Fruit fly (Drosophila melanogaster): Measurements from ENCODE around the gene hth.

hth gene

DNA sequence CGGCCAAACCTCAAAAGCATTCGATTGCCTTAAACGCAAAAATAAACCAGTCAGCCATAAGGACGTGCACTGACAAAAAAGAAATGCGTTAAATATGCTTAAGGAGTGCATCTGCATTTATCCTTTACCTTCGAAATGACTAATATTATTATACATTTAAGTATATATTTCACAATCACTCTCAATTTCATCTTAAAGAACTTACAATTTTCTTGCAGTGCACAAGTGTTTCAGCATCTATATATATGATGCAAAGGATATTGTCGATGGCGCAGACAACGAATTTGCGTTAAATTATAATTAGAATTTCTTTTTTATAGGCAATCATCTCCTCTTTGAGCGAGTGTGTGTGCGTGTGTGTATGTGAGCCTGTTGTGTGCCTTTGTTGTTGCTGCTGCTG, 140.7 kb downstream of the hth start (continued):
- TF ChIP-seq Dp (GFP tag; optimal IDR thresholded peaks at IDR 0.05) = no peak
- TF ChIP-seq CG32767 (GFP tag; IDR thresholded peaks at IDR 0.05) = no peak
- TF ChIP-seq HmgZ (tag; optimal IDR thresholded peaks at IDR 0.05) = no peak
- TF ChIP-seq CG1602 (GFP tag; optimal IDR thresholded peaks at IDR 0.05) = no peak
- no peak for TF ChIP-seq CG10274 (GFP tag; optimal IDR thresholded peaks at IDR 0.05)
- TF ChIP-seq inv (GFP tag; IDR thresholded peaks at IDR 0.05; ENCODE audit: partially characterized antibody) = no peak
- TF ChIP-seq z (GFP tag; IDR thresholded peaks at IDR 0.05) = no peak
- TF ChIP-seq CG14965 (GFP tag; optimal IDR thresholded peaks at IDR 0.05; ENCODE audit: borderline replicate concordance) = no peak
- no peak for TF ChIP-seq cad (GFP tag; optimal IDR thresholded peaks at IDR 0.05)
- TF ChIP-seq NK7.1 (GFP tag; optimal IDR thresholded peaks at IDR 0.05) = no peak
- TF ChIP-seq CG13894 (tag; optimal IDR thresholded peaks at IDR 0.05) = no peak
- no peak for TF ChIP-seq tup (GFP tag; optimal IDR thresholded peaks at IDR 0.05)
- no peak for TF ChIP-seq CG1647 (GFP tag; optimal IDR thresholded peaks at IDR 0.05)
- no peak for TF ChIP-seq mirr (GFP tag; optimal IDR thresholded peaks at IDR 0.05)
- no peak for TF ChIP-seq vvl (GFP tag; IDR thresholded peaks at IDR 0.05)
- TF ChIP-seq slou (GFP tag; optimal IDR thresholded peaks at IDR 0.05) = no peak
- TF ChIP-seq pros (GFP tag; optimal IDR thresholded peaks at IDR 0.05) = no peak
- no peak for TF ChIP-seq sug (tag; optimal IDR thresholded peaks at IDR 0.05)
- no peak for TF ChIP-seq Eip74EF (GFP tag; optimal IDR thresholded peaks at IDR 0.05)
- no peak for TF ChIP-seq disco-r (GFP tag; optimal IDR thresholded peaks at IDR 0.05)
- peak; percentile 17 for TF ChIP-seq CoRest (tag; optimal IDR thresholded peaks at IDR 0.05)
- TF ChIP-seq trem (tag; optimal IDR thresholded peaks at IDR 0.05) = peak; percentile 25
- no peak for TF ChIP-seq schlank (tag; optimal IDR thresholded peaks at IDR 0.05)
- TF ChIP-seq Hsf (GFP tag; optimal IDR thresholded peaks at IDR 0.05) = peak; percentile 17
- no peak for TF ChIP-seq eyg (GFP tag; optimal IDR thresholded peaks at IDR 0.05)
- peak; percentile 31 for TF ChIP-seq tin (GFP tag; optimal IDR thresholded peaks at IDR 0.05)
- TF ChIP-seq nom (GFP tag; optimal IDR thresholded peaks at IDR 0.05) = no peak
- no peak for TF ChIP-seq CG13296 (GFP tag; optimal IDR thresholded peaks at IDR 0.05)
- TF ChIP-seq CG18011 (GFP tag; optimal IDR thresholded peaks at IDR 0.05) = no peak
- no peak for TF ChIP-seq Kr (GFP tag; optimal IDR thresholded peaks at IDR 0.05)
- TF ChIP-seq CG34422 (GFP tag; IDR thresholded peaks at IDR 0.05) = no peak
- no peak for TF ChIP-seq knrl (GFP tag; IDR thresholded peaks at IDR 0.05; ENCODE audit: partially characterized antibody)
- peak; percentile 13 for TF ChIP-seq PHDP (tag; optimal IDR thresholded peaks at IDR 0.05)
- TF ChIP-seq zen2 (GFP tag; IDR thresholded peaks at IDR 0.05; ENCODE audit: partially characterized antibody) = no peak
- TF ChIP-seq CG15011 (GFP tag; optimal IDR thresholded peaks at IDR 0.05) = no peak
- TF ChIP-seq sim (GFP tag; IDR thresholded peaks at IDR 0.05) = no peak
- no peak for TF ChIP-seq ato (GFP tag; IDR thresholded peaks at IDR 0.05; ENCODE audit: partially characterized antibody)
- peak; percentile 52 for TF ChIP-seq CG4424 (GFP tag; optimal IDR thresholded peaks at IDR 0.05)
- peak; percentile 45 for TF ChIP-seq CG12391 (tag; optimal IDR thresholded peaks at IDR 0.05)
- TF ChIP-seq CG12769 (tag; optimal IDR thresholded peaks at IDR 0.05) = no peak
- no peak for TF ChIP-seq ac (GFP tag; optimal IDR thresholded peaks at IDR 0.05)
- TF ChIP-seq CG1832 (GFP tag; optimal IDR thresholded peaks at IDR 0.05) = no peak
- no peak for TF ChIP-seq CG42726 (GFP tag; IDR thresholded peaks at IDR 0.05; ENCODE audit: partially characterized antibody)
- no peak; the same call in 1 of the 2 replicates for TF ChIP-seq sob (GFP tag; IDR thresholded peaks at IDR 0.05)
- TF ChIP-seq row (GFP tag; IDR thresholded peaks at IDR 0.05) = peak; percentile 49; the same call in 1 of the 3 replicates
- no peak for TF ChIP-seq exex (tag; optimal IDR thresholded peaks at IDR 0.05)
- TF ChIP-seq CG6254 (GFP tag; optimal IDR thresholded peaks at IDR 0.05) = no peak
- no peak for TF ChIP-seq CG5953 (GFP tag; IDR thresholded peaks at IDR 0.05)
- no peak for TF ChIP-seq hkb (optimal IDR thresholded peaks at IDR 0.05)
- peak; percentile 39; the same call in 1 of the 2 replicates for TF ChIP-seq hkb (GFP tag; IDR thresholded peaks at IDR 0.05)
- no peak for TF ChIP-seq jumu (GFP tag; optimal IDR thresholded peaks at IDR 0.05)

All from whole organism, embryonic.